Worm (Caenorhabditis elegans) whole organism, L3 larva: ENCODE data around the gene plc-4.
A peak's percentile ranks its signal among the peaks of the same experiment; 100 is the strongest.

Experiments used
- R02D3.7 ChIP-seq: fragments of 150-350 bp; optimal IDR thresholded peaks from 2 replicates; lab custom pipeline; 2014; ENCODE audit warnings: missing biosample characterization, missing genetic modification characterization
- ZK546.5 ChIP-seq: sonication (generic microtip); optimal IDR thresholded peaks from 2 replicates; lab custom pipeline; 2017; ENCODE audit warnings: missing biosample characterization, missing genetic modification characterization
- aly-2 ChIP-seq: fragments of 150-350 bp; optimal IDR thresholded peaks from 2 replicates; lab custom pipeline; 2014; ENCODE audit warnings: missing biosample characterization, missing genetic modification characterization
- ama-1 ChIP-seq: fragments of 150-350 bp; optimal IDR thresholded peaks from 2 replicates; lab custom pipeline; 2018
- ceh-16 ChIP-seq: sonication (generic microtip); optimal IDR thresholded peaks from 2 replicates; lab custom pipeline; 2017; ENCODE audit warnings: missing biosample characterization, missing genetic modification characterization
- ceh-28 ChIP-seq: fragments of 150-350 bp; optimal IDR thresholded peaks from 2 replicates; lab custom pipeline; 2014; ENCODE audit warnings: missing biosample characterization, missing genetic modification reagents, missing genetic modification characterization
- ceh-82 ChIP-seq: fragments of 150-350 bp; optimal IDR thresholded peaks from 2 replicates; lab custom pipeline; 2014; ENCODE audit warnings: missing biosample characterization, missing genetic modification characterization
- ceh-9 ChIP-seq: sonication (generic microtip); optimal IDR thresholded peaks from 2 replicates; lab custom pipeline; 2018; ENCODE audit warnings: missing biosample characterization, missing genetic modification characterization
- daf-12 ChIP-seq: fragments of 150-350 bp; optimal IDR thresholded peaks from 2 replicates; lab custom pipeline; 2014; ENCODE audit warnings: missing biosample characterization, missing genetic modification reagents, missing genetic modification characterization
- egl-27 ChIP-seq: sonication (generic microtip); optimal IDR thresholded peaks from 4 replicates; lab custom pipeline; 2017; ENCODE audit warnings: missing biosample characterization, missing genetic modification reagents, missing genetic modification characterization
- egl-5 ChIP-seq: fragments of 150-350 bp; optimal IDR thresholded peaks from 2 replicates; lab custom pipeline; 2017; ENCODE audit warnings: missing biosample characterization, missing genetic modification reagents, missing genetic modification characterization, inconsistent platforms
- elt-1 ChIP-seq: fragments of 150-350 bp; optimal IDR thresholded peaks from 2 replicates; lab custom pipeline; 2014; ENCODE audit warnings: missing biosample characterization, missing genetic modification characterization
- elt-2 ChIP-seq: sonication (generic microtip); optimal IDR thresholded peaks from 2 replicates; lab custom pipeline; 2016; ENCODE audit warnings: missing genetic modification reagents, mild to moderate bottlenecking, missing genetic modification characterization, missing compliant biosample characterization
- elt-3 ChIP-seq, 3 experiments: fragments of 150-350 bp in 1 of 3; sonication (generic microtip) in 2 of 3; optimal IDR thresholded peaks; 2 replicates in 2 of 3; 4 replicates in 1 of 3; lab custom pipeline; 2014 to 2017; ENCODE audit warnings: missing biosample characterization in 3 of 3, missing genetic modification characterization in 3 of 3
- eor-1 ChIP-seq, 2 experiments: fragments of 150-350 bp; optimal IDR thresholded peaks; 2 replicates each; lab custom pipeline; 2014 to 2018; ENCODE audit warnings: missing biosample characterization in 2 of 2, missing genetic modification characterization in 2 of 2
- fkh-10 ChIP-seq: sonication (generic microtip); optimal IDR thresholded peaks from 2 replicates; lab custom pipeline; 2017; ENCODE audit warnings: missing biosample characterization, missing genetic modification reagents, missing genetic modification characterization
- fkh-2 ChIP-seq: fragments of 150-350 bp; optimal IDR thresholded peaks from 2 replicates; lab custom pipeline; 2014; ENCODE audit warnings: missing biosample characterization, missing genetic modification reagents, missing genetic modification characterization
- fos-1 ChIP-seq: fragments of 150-350 bp; optimal IDR thresholded peaks from 2 replicates; lab custom pipeline; 2014; ENCODE audit warnings: missing biosample characterization, missing genetic modification characterization
- hmg-11 ChIP-seq: sonication (generic microtip); optimal IDR thresholded peaks from 2 replicates; lab custom pipeline; 2016; ENCODE audit warnings: missing genetic modification characterization, missing compliant biosample characterization
- jun-1 ChIP-seq: fragments of 150-350 bp; optimal IDR thresholded peaks from 2 replicates; lab custom pipeline; 2014; ENCODE audit warnings: missing biosample characterization, missing genetic modification reagents, missing genetic modification characterization
- lin-15B ChIP-seq: fragments of 150-350 bp; optimal IDR thresholded peaks from 2 replicates; lab custom pipeline; 2014; ENCODE audit warnings: missing biosample characterization, missing genetic modification characterization
- lin-39 ChIP-seq: fragments of 150-350 bp; optimal IDR thresholded peaks from 2 replicates; lab custom pipeline; 2018; ENCODE audit warnings: missing biosample characterization, missing genetic modification reagents, missing genetic modification characterization
- lsy-12 ChIP-seq: sonication (generic microtip); optimal IDR thresholded peaks from 2 replicates; lab custom pipeline; 2016; ENCODE audit warnings: mild to moderate bottlenecking, missing genetic modification characterization, missing compliant biosample characterization
- mdl-1 ChIP-seq: fragments of 150-350 bp; optimal IDR thresholded peaks from 2 replicates; lab custom pipeline; 2014; ENCODE audit warnings: missing biosample characterization, missing genetic modification characterization
- mml-1 ChIP-seq: fragments of 150-350 bp; sonication (generic microtip); optimal IDR thresholded peaks from 3 replicates; lab custom pipeline; 2014; ENCODE audit warnings: missing biosample characterization, missing genetic modification characterization
- nfya-1 ChIP-seq: sonication (generic microtip); optimal IDR thresholded peaks from 2 replicates; lab custom pipeline; 2017; ENCODE audit warnings: missing genetic modification characterization, mild to moderate bottlenecking, missing compliant biosample characterization, antibody characterized with exemption, moderate library complexity; ENCODE audit not compliant: insufficient read depth
- nhr-11 ChIP-seq: fragments of 150-350 bp; optimal IDR thresholded peaks from 2 replicates; lab custom pipeline; 2014; ENCODE audit warnings: missing biosample characterization, missing genetic modification characterization
- nhr-12 ChIP-seq: fragments of 150-350 bp; optimal IDR thresholded peaks from 2 replicates; lab custom pipeline; 2014; ENCODE audit warnings: missing biosample characterization, missing genetic modification characterization
- nhr-23 ChIP-seq: fragments of 150-350 bp; optimal IDR thresholded peaks from 2 replicates; lab custom pipeline; 2014; ENCODE audit warnings: missing biosample characterization, missing genetic modification reagents, missing genetic modification characterization
- nhr-237 ChIP-seq: fragments of 150-350 bp; optimal IDR thresholded peaks from 2 replicates; lab custom pipeline; 2014; ENCODE audit warnings: missing biosample characterization, missing genetic modification characterization
- nhr-25 ChIP-seq: sonication (generic microtip); optimal IDR thresholded peaks from 2 replicates; lab custom pipeline; 2017; ENCODE audit warnings: missing biosample characterization, missing genetic modification characterization
- nhr-28 ChIP-seq: fragments of 150-350 bp; optimal IDR thresholded peaks from 2 replicates; lab custom pipeline; 2014; ENCODE audit warnings: missing biosample characterization, missing genetic modification characterization
- nhr-43 ChIP-seq: sonication (generic microtip); optimal IDR thresholded peaks from 2 replicates; lab custom pipeline; 2016; ENCODE audit warnings: mild to moderate bottlenecking, missing genetic modification characterization, missing compliant biosample characterization; ENCODE audit not compliant: poor library complexity, severe bottlenecking
- nhr-67 ChIP-seq: fragments of 150-350 bp; optimal IDR thresholded peaks from 2 replicates; lab custom pipeline; 2014; ENCODE audit warnings: missing biosample characterization, missing genetic modification characterization
- nhr-76 ChIP-seq: fragments of 150-350 bp; sonication (generic microtip); optimal IDR thresholded peaks from 5 replicates; lab custom pipeline; 2014; ENCODE audit warnings: missing biosample characterization, missing genetic modification characterization
- nhr-77 ChIP-seq: fragments of 150-350 bp; optimal IDR thresholded peaks from 2 replicates; lab custom pipeline; 2014; ENCODE audit warnings: missing biosample characterization, missing genetic modification characterization
- pha-4 ChIP-seq: fragments of 150-350 bp; optimal IDR thresholded peaks from 2 replicates; lab custom pipeline; 2014; ENCODE audit warnings: missing biosample characterization, missing genetic modification reagents, missing genetic modification characterization
- pqm-1 ChIP-seq: fragments of 150-350 bp; optimal IDR thresholded peaks from 2 replicates; lab custom pipeline; 2017; ENCODE audit warnings: missing biosample characterization, missing genetic modification characterization, inconsistent platforms
- sea-2 ChIP-seq: fragments of 150-350 bp; sonication (generic microtip); optimal IDR thresholded peaks from 4 replicates; lab custom pipeline; 2014; ENCODE audit warnings: missing biosample characterization, missing genetic modification reagents, missing genetic modification characterization
- skn-1 ChIP-seq: fragments of 150-350 bp; optimal IDR thresholded peaks from 2 replicates; lab custom pipeline; 2014; ENCODE audit warnings: missing biosample characterization, missing genetic modification characterization
- snpc-4 ChIP-seq: fragments of 150-350 bp; optimal IDR thresholded peaks from 2 replicates; lab custom pipeline; 2014; ENCODE audit warnings: missing biosample characterization, missing genetic modification characterization
- tbx-2 ChIP-seq: sonication (generic microtip); optimal IDR thresholded peaks from 2 replicates; lab custom pipeline; 2016; ENCODE audit warnings: mild to moderate bottlenecking, missing genetic modification characterization, missing compliant biosample characterization
- unc-39 ChIP-seq: sonication (generic microtip); optimal IDR thresholded peaks from 4 replicates; lab custom pipeline; 2017; ENCODE audit warnings: missing biosample characterization, missing genetic modification characterization
- unc-62 ChIP-seq: fragments of 150-350 bp; sonication (generic microtip); optimal IDR thresholded peaks from 4 replicates; lab custom pipeline; 2014; ENCODE audit warnings: missing biosample characterization, missing genetic modification reagents, missing genetic modification characterization
- zag-1 ChIP-seq: fragments of 150-350 bp; optimal IDR thresholded peaks from 2 replicates; lab custom pipeline; 2014; ENCODE audit warnings: missing biosample characterization, missing genetic modification characterization
- ztf-11 ChIP-seq: fragments of 150-350 bp; optimal IDR thresholded peaks from 2 replicates; lab custom pipeline; 2014; ENCODE audit warnings: missing biosample characterization, missing genetic modification characterization
- ztf-4 ChIP-seq: fragments of 150-350 bp; optimal IDR thresholded peaks from 2 replicates; lab custom pipeline; 2014; ENCODE audit warnings: missing biosample characterization, missing genetic modification characterization

The plc-4 gene

DNA sequence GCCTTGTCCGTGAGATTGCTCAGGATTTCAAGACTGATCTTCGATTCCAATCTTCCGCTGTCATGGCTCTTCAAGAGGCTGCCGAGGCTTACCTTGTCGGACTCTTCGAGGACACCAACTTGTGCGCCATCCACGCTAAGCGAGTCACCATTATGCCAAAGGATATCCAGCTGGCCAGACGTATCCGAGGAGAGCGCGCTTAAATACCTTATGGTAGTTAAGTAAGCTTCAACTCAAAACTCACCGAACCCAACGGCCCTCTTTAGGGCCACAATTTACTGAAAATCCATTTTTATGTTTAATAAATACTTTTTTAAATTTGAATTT, 24.0 kb downstream of the plc-4 start:
- TF ChIP-seq nhr-43 (tag; lab: Kevin White, UChicago), result no peak
- TF ChIP-seq pqm-1 (tag; lab: Kevin White, UChicago), result no peak
- no peak for TF ChIP-seq nhr-77
- no peak for TF ChIP-seq R02D3.7 (tag; lab: Kevin White, UChicago)
- no peak for TF ChIP-seq ceh-9 (tag; lab: Kevin White, UChicago)
- no peak for TF ChIP-seq nfya-1 (tag; lab: Kevin White, UChicago)
- no peak for TF ChIP-seq fkh-10 (GFP tag; lab: Kevin White, UChicago)
- TF ChIP-seq mdl-1 (tag; lab: Kevin White, UChicago), result no peak
- no peak for TF ChIP-seq zag-1
- no peak for TF ChIP-seq lin-15B (tag; lab: Kevin White, UChicago)
- TF ChIP-seq nhr-23 (tag; lab: Kevin White, UChicago), result no peak
- TF ChIP-seq lin-39, result no peak
- TF ChIP-seq snpc-4 (tag; lab: Kevin White, UChicago), result no peak
- no peak for TF ChIP-seq sea-2 (GFP tag; lab: Kevin White, UChicago)
- TF ChIP-seq egl-27, result no peak
- no peak for TF ChIP-seq tbx-2 (tag; lab: Kevin White, UChicago)
- no peak for TF ChIP-seq elt-1 (tag; lab: Kevin White, UChicago)
- TF ChIP-seq, all 47 proteins: peak for 0

- TF ChIP-seq nhr-67 (tag; lab: Kevin White, UChicago), result no peak
- TF ChIP-seq lsy-12 (tag; lab: Kevin White, UChicago), result peak; percentile 6
- TF ChIP-seq nfya-1 (tag; lab: Kevin White, UChicago), result no peak
- TF ChIP-seq skn-1, result no peak
- TF ChIP-seq fkh-2, result no peak
- TF ChIP-seq nhr-28 (tag; lab: Kevin White, UChicago), result no peak
- TF ChIP-seq nhr-12 (tag; lab: Kevin White, UChicago), result no peak
- peak; percentile 90 for TF ChIP-seq nhr-25 (tag; lab: Kevin White, UChicago)
- no peak for TF ChIP-seq nhr-11 (tag; lab: Kevin White, UChicago)
- no peak for TF ChIP-seq eor-1 (tag; optimal IDR thresholded peaks at IDR 0.05; lab: Kevin White, UChicago)
- TF ChIP-seq unc-62 (GFP tag; lab: Kevin White, UChicago), result no peak
- no peak for TF ChIP-seq elt-1 (tag; lab: Kevin White, UChicago)
- TF ChIP-seq fkh-10 (GFP tag; lab: Kevin White, UChicago), result no peak
- no peak for TF ChIP-seq ceh-9 (tag; lab: Kevin White, UChicago)
- no peak for TF ChIP-seq ztf-11 (tag; lab: Kevin White, UChicago)
- no peak for TF ChIP-seq fos-1 (tag; lab: Kevin White, UChicago)
- no peak for TF ChIP-seq nhr-23 (tag; lab: Kevin White, UChicago)
- no peak for TF ChIP-seq ceh-16 (tag; lab: Kevin White, UChicago)
- TF ChIP-seq aly-2 (tag; lab: Kevin White, UChicago), result no peak
- no peak for TF ChIP-seq hmg-11 (tag; lab: Kevin White, UChicago)
- peak; percentile 33 for TF ChIP-seq pqm-1 (tag; lab: Kevin White, UChicago)
- no peak for TF ChIP-seq tbx-2 (tag; lab: Kevin White, UChicago)
- TF ChIP-seq pha-4 (tag; lab: Kevin White, UChicago), result peak; percentile 43
- no peak for TF ChIP-seq mdl-1 (tag; lab: Kevin White, UChicago)
- no peak for TF ChIP-seq nhr-77
- TF ChIP-seq unc-39 (tag; lab: Kevin White, UChicago), result no peak
- peak; percentile 4 for TF ChIP-seq lin-15B (tag; lab: Kevin White, UChicago)
- no peak for TF ChIP-seq mml-1
- TF ChIP-seq elt-3 (tag; optimal IDR thresholded peaks at IDR 0.05; lab: Kevin White, UChicago), result no peak
- TF ChIP-seq zag-1, result no peak
- TF ChIP-seq nhr-76, result no peak
- no peak for TF ChIP-seq ama-1 (lab: Kevin White, UChicago)
- TF ChIP-seq egl-27, result no peak
- TF ChIP-seq snpc-4 (tag; lab: Kevin White, UChicago), result peak; percentile 6
- TF ChIP-seq egl-5 (tag; lab: Kevin White, UChicago), result no peak
- no peak for TF ChIP-seq ceh-28 (tag; lab: Kevin White, UChicago)
- TF ChIP-seq lin-39, result no peak
- TF ChIP-seq daf-12 (tag; lab: Kevin White, UChicago), result no peak
- TF ChIP-seq ceh-82 (tag; lab: Kevin White, UChicago), result no peak
- TF ChIP-seq nhr-237 (tag; lab: Kevin White, UChicago), result no peak
- no peak for TF ChIP-seq jun-1 (tag; lab: Kevin White, UChicago)
- TF ChIP-seq ztf-4 (tag; lab: Kevin White, UChicago), result no peak
- TF ChIP-seq ZK546.5 (tag; lab: Kevin White, UChicago), result no peak
- no peak for TF ChIP-seq sea-2 (GFP tag; lab: Kevin White, UChicago)
- peak; percentile 27 for TF ChIP-seq elt-2 (tag; lab: Kevin White, UChicago)
- TF ChIP-seq nhr-43 (tag; lab: Kevin White, UChicago), result peak; percentile 51
- TF ChIP-seq R02D3.7 (tag; lab: Kevin White, UChicago), result no peak
These were observed 24.7 kb downstream of the plc-4 start, which contains the start of the genes his-60 and his-59 for ce11 chrIV:7487554-7488456. TSS of gene his-60 (minus strand) at chrIV:7487992. TSS of gene his-59 (plus strand) at chrIV:7488249.
